Worm (Caenorhabditis elegans): ENCODE measurements around the gene hir-1.

Gene hir-1

ce11 chrV:5579666-5580065 is 57.7 kb downstream of the hir-1 start:
- no peak for TF ChIP-seq lin-39 (tag; optimal IDR thresholded peaks at IDR 0.05)

Measured in whole organism, L3 larva.